Worm (Caenorhabditis elegans): Measurements from ENCODE around the gene tyra-2.

The tyra-2 gene

ce11 chrX:6970134-6970533, 35.2 kb downstream of the tyra-2 start:
- TF ChIP-seq daf-12 (tag; optimal IDR thresholded peaks at IDR 0.05) (no peak), R02D3.7 (tag; optimal IDR thresholded peaks at IDR 0.05) (no peak), elt-3 (tag; optimal IDR thresholded peaks at IDR 0.05) (no peak), mdl-1 (tag; optimal IDR thresholded peaks at IDR 0.05) (no peak), ceh-28 (tag; optimal IDR thresholded peaks at IDR 0.05) (no peak), nhr-43 (tag; optimal IDR thresholded peaks at IDR 0.05; ENCODE audit: poor library complexity, severe bottlenecking) (no peak), pha-4 (tag; optimal IDR thresholded peaks at IDR 0.05) (no peak), lin-39 (tag; optimal IDR thresholded peaks at IDR 0.05) (no peak), fkh-2 (tag; optimal IDR thresholded peaks at IDR 0.05) (no peak), egl-27 (tag; optimal IDR thresholded peaks at IDR 0.05) (no peak), nhr-11 (tag; optimal IDR thresholded peaks at IDR 0.05) (no peak), nhr-28 (tag; optimal IDR thresholded peaks at IDR 0.05) (no peak), lin-15B (tag; optimal IDR thresholded peaks at IDR 0.05) (no peak), mml-1 (tag; optimal IDR thresholded peaks at IDR 0.05) (no peak), elt-2 (tag; optimal IDR thresholded peaks at IDR 0.05) (no peak)

ce11 chrX:6968553-6968952, 36.8 kb downstream of the tyra-2 start:
- no peak for TF ChIP-seq eor-1 (tag; optimal IDR thresholded peaks at IDR 0.05)
- no peak for TF ChIP-seq ceh-16 (tag; optimal IDR thresholded peaks at IDR 0.05)
- no peak for TF ChIP-seq jun-1 (tag; optimal IDR thresholded peaks at IDR 0.05)
- TF ChIP-seq ceh-28 (tag; optimal IDR thresholded peaks at IDR 0.05) = no peak
- TF ChIP-seq nhr-28 (tag; optimal IDR thresholded peaks at IDR 0.05) = no peak
- no peak for TF ChIP-seq pqm-1 (tag; optimal IDR thresholded peaks at IDR 0.05)
- TF ChIP-seq R02D3.7 (tag; optimal IDR thresholded peaks at IDR 0.05) = no peak

ce11 chrX:6967057-6967456, 38.3 kb downstream of the tyra-2 start, which contains the start of gene F01E11.3:
TSS of gene F01E11.3 (plus strand) at chrX:6967357.
- TF ChIP-seq nfya-1 (tag; optimal IDR thresholded peaks at IDR 0.05; ENCODE audit: insufficient read depth) = no peak
- no peak for TF ChIP-seq ztf-11 (tag; optimal IDR thresholded peaks at IDR 0.05)
- no peak for TF ChIP-seq sea-2 (GFP tag; optimal IDR thresholded peaks at IDR 0.05)
- TF ChIP-seq fkh-2 (tag; optimal IDR thresholded peaks at IDR 0.05) = no peak
- no peak for TF ChIP-seq ZK546.5 (tag; optimal IDR thresholded peaks at IDR 0.05)
- TF ChIP-seq ama-1 (optimal IDR thresholded peaks at IDR 0.05) = no peak
- TF ChIP-seq nhr-28 (tag; optimal IDR thresholded peaks at IDR 0.05) = no peak
- no peak for TF ChIP-seq ceh-82 (tag; optimal IDR thresholded peaks at IDR 0.05)
- TF ChIP-seq ztf-4 (tag; optimal IDR thresholded peaks at IDR 0.05) = no peak
- TF ChIP-seq elt-1 (tag; optimal IDR thresholded peaks at IDR 0.05) = no peak
- no peak for TF ChIP-seq lin-39 (tag; optimal IDR thresholded peaks at IDR 0.05)
- no peak for TF ChIP-seq nhr-76 (tag; optimal IDR thresholded peaks at IDR 0.05)
- no peak for TF ChIP-seq nhr-12 (tag; optimal IDR thresholded peaks at IDR 0.05)
- TF ChIP-seq tbx-2 (tag; optimal IDR thresholded peaks at IDR 0.05) = no peak
- TF ChIP-seq elt-2 (tag; optimal IDR thresholded peaks at IDR 0.05) = no peak
- TF ChIP-seq fos-1 (tag; optimal IDR thresholded peaks at IDR 0.05) = no peak
- TF ChIP-seq unc-62 (GFP tag; optimal IDR thresholded peaks at IDR 0.05) = no peak
- TF ChIP-seq nhr-237 (tag; optimal IDR thresholded peaks at IDR 0.05) = no peak

ce11 chrX:6963842-6964241, 41.5 kb downstream of the tyra-2 start:
- TF ChIP-seq fos-1 (tag; optimal IDR thresholded peaks at IDR 0.05) = no peak
- TF ChIP-seq R02D3.7 (tag; optimal IDR thresholded peaks at IDR 0.05) = no peak
- no peak for TF ChIP-seq ZK546.5 (tag; optimal IDR thresholded peaks at IDR 0.05)
- TF ChIP-seq egl-27 (tag; optimal IDR thresholded peaks at IDR 0.05) = no peak
- TF ChIP-seq nhr-28 (tag; optimal IDR thresholded peaks at IDR 0.05) = no peak
- TF ChIP-seq mml-1 (tag; optimal IDR thresholded peaks at IDR 0.05) = no peak
- TF ChIP-seq nhr-23 (tag; optimal IDR thresholded peaks at IDR 0.05) = no peak
- no peak for TF ChIP-seq zag-1 (tag; optimal IDR thresholded peaks at IDR 0.05)
- TF ChIP-seq pqm-1 (tag; optimal IDR thresholded peaks at IDR 0.05) = no peak
- no peak for TF ChIP-seq egl-5 (tag; optimal IDR thresholded peaks at IDR 0.05)
- TF ChIP-seq nhr-77 (tag; optimal IDR thresholded peaks at IDR 0.05) = no peak
- TF ChIP-seq ceh-9 (tag; optimal IDR thresholded peaks at IDR 0.05) = no peak
- no peak for TF ChIP-seq elt-3 (tag; optimal IDR thresholded peaks at IDR 0.05)
- TF ChIP-seq hmg-11 (tag; optimal IDR thresholded peaks at IDR 0.05) = no peak
- no peak for TF ChIP-seq fkh-2 (tag; optimal IDR thresholded peaks at IDR 0.05)
- TF ChIP-seq elt-1 (tag; optimal IDR thresholded peaks at IDR 0.05) = no peak
- TF ChIP-seq ama-1 (optimal IDR thresholded peaks at IDR 0.05) = no peak
- no peak for TF ChIP-seq ztf-4 (tag; optimal IDR thresholded peaks at IDR 0.05)
- no peak for TF ChIP-seq elt-2 (tag; optimal IDR thresholded peaks at IDR 0.05)
- no peak for TF ChIP-seq ztf-11 (tag; optimal IDR thresholded peaks at IDR 0.05)

Measured in whole organism, L3 larva.